Fruit fly (Drosophila melanogaster) whole organism, prepupa: Measurements from ENCODE around the gene CG10874.

ENCODE experiments used
- Blimp-1 ChIP-seq: fragments of 200-800 bp; sonication (Bioruptor generic); optimal IDR thresholded peaks from 3 replicates; lab custom pipeline; 2017; ENCODE audit warnings: missing biosample characterization, missing genetic modification characterization, mild to moderate bottlenecking, moderate library complexity, missing genetic modification reagents
- CG10631 ChIP-seq: fragments of 200-800 bp; sonication (Bioruptor generic); optimal IDR thresholded peaks from 2 replicates; lab custom pipeline; 2016; ENCODE audit warnings: missing biosample characterization, missing genetic modification characterization
- CG10669 ChIP-seq: fragments of 200-800 bp; sonication (Bioruptor generic); optimal IDR thresholded peaks from 3 replicates; lab custom pipeline; 2018; ENCODE audit warnings: missing biosample characterization, mild to moderate bottlenecking, missing genetic modification characterization, moderate library complexity
- CG11294 ChIP-seq: fragments of 200-800 bp; sonication (Bioruptor generic); IDR thresholded peaks from 2 replicates; pipeline ENCODE4 v1.3.6; 2022; ENCODE audit warnings: missing biosample characterization, missing genetic modification characterization
- CG11902 ChIP-seq: fragments of 200-800 bp; sonication (Bioruptor generic); optimal IDR thresholded peaks from 3 replicates; lab custom pipeline; 2016; ENCODE audit warnings: missing biosample characterization, missing genetic modification characterization
- CG15336 ChIP-seq: fragments of 200-800 bp; sonication (Bioruptor generic); IDR thresholded peaks from 2 replicates; pipeline ENCODE4 v1.3.6; 2022; ENCODE audit warnings: missing biosample characterization, missing genetic modification characterization
- CG16779 ChIP-seq: fragments of 200-800 bp; sonication (Bioruptor generic); optimal IDR thresholded peaks from 3 replicates; lab custom pipeline; 2017; ENCODE audit warnings: missing biosample characterization, mild to moderate bottlenecking, missing genetic modification characterization
- CG3032 ChIP-seq: fragments of 200-800 bp; optimal IDR thresholded peaks from 2 replicates; lab custom pipeline; 2019; ENCODE audit warnings: missing biosample characterization, mild to moderate bottlenecking, missing genetic modification characterization, moderate library complexity
- CG34406 ChIP-seq: fragments of 200-800 bp; sonication (Bioruptor generic); optimal IDR thresholded peaks from 3 replicates; lab custom pipeline; 2016; ENCODE audit warnings: missing biosample characterization, missing genetic modification characterization
- CG3919 ChIP-seq: fragments of 200-800 bp; sonication (Bioruptor generic); optimal IDR thresholded peaks from 3 replicates; lab custom pipeline; 2016; ENCODE audit warnings: missing biosample characterization, missing genetic modification characterization
- CG4318 ChIP-seq: fragments of 200-800 bp; sonication (Bioruptor generic); optimal IDR thresholded peaks from 3 replicates; lab custom pipeline; 2017; ENCODE audit warnings: missing biosample characterization, mild to moderate bottlenecking, missing genetic modification characterization
- CG6163 ChIP-seq: fragments of 200-800 bp; sonication (Bioruptor generic); IDR thresholded peaks from 3 replicates; pipeline ENCODE4 v1.3.6; 2022; ENCODE audit warnings: missing biosample characterization, missing genetic modification characterization
- CG6276 ChIP-seq: fragments of 200-800 bp; sonication (Bioruptor generic); optimal IDR thresholded peaks from 2 replicates; lab custom pipeline; 2017; ENCODE audit warnings: missing biosample characterization, mild to moderate bottlenecking, missing genetic modification characterization
- CG6792 ChIP-seq: fragments of 200-800 bp; sonication (Bioruptor generic); optimal IDR thresholded peaks from 3 replicates; lab custom pipeline; 2016; ENCODE audit warnings: missing biosample characterization, missing genetic modification characterization
- CG6808 ChIP-seq: fragments of 200-800 bp; sonication (Bioruptor generic); optimal IDR thresholded peaks from 3 replicates; lab custom pipeline; 2017; ENCODE audit warnings: missing biosample characterization, missing genetic modification characterization, mild to moderate bottlenecking, moderate library complexity, missing genetic modification reagents
- CG7368 ChIP-seq: fragments of 200-800 bp; sonication (Bioruptor generic); optimal IDR thresholded peaks from 3 replicates; lab custom pipeline; 2016; ENCODE audit warnings: missing biosample characterization, missing genetic modification characterization
- CG8119 ChIP-seq: fragments of 200-800 bp; sonication (Bioruptor generic); IDR thresholded peaks from 3 replicates; pipeline ENCODE4 v1.3.6; 2022; ENCODE audit warnings: missing biosample characterization, missing genetic modification characterization
- CG8632 ChIP-seq: fragments of 200-800 bp; sonication (Bioruptor generic); optimal IDR thresholded peaks from 3 replicates; lab custom pipeline; 2016; ENCODE audit warnings: missing biosample characterization, missing genetic modification characterization
- CG9139 ChIP-seq: fragments of 200-800 bp; sonication (Bioruptor generic); optimal IDR thresholded peaks from 3 replicates; lab custom pipeline; 2017; ENCODE audit warnings: missing biosample characterization, mild to moderate bottlenecking, missing genetic modification characterization
- Eip75B ChIP-seq: fragments of 200-800 bp; sonication (Bioruptor generic); optimal IDR thresholded peaks from 3 replicates; lab custom pipeline; 2016; ENCODE audit warnings: missing biosample characterization, missing genetic modification characterization
- Eip78C ChIP-seq: fragments of 200-800 bp; sonication (Bioruptor generic); peaks from one replicate; lab custom pipeline; 2016; ENCODE audit warnings: missing biosample characterization, missing genetic modification characterization
- Ets21C ChIP-seq: fragments of 200-800 bp; sonication (Bioruptor generic); optimal IDR thresholded peaks from 3 replicates; lab custom pipeline; 2016; ENCODE audit warnings: missing biosample characterization, missing genetic modification characterization
- Ets96B ChIP-seq: fragments of 200-800 bp; optimal IDR thresholded peaks from 2 replicates; lab custom pipeline; 2019; ENCODE audit warnings: missing biosample characterization, mild to moderate bottlenecking, missing genetic modification characterization, moderate library complexity
- Hr38 ChIP-seq: sonication (Bioruptor generic); optimal IDR thresholded peaks from 2 replicates; lab custom pipeline; 2016; ENCODE audit warnings: missing biosample characterization, missing genetic modification characterization
- Hr39 ChIP-seq: fragments of 200-800 bp; sonication (Bioruptor generic); optimal IDR thresholded peaks from 2 replicates; lab custom pipeline; 2016; ENCODE audit warnings: missing biosample characterization, missing genetic modification characterization
- Hr4 ChIP-seq: fragments of 200-800 bp; sonication (Bioruptor generic); optimal IDR thresholded peaks from 3 replicates; lab custom pipeline; 2016; ENCODE audit warnings: missing biosample characterization, missing genetic modification characterization
- Met ChIP-seq: fragments of 200-800 bp; sonication (Bioruptor generic); optimal IDR thresholded peaks from 3 replicates; lab custom pipeline; 2016; ENCODE audit warnings: missing biosample characterization, missing genetic modification characterization
- OdsH ChIP-seq: fragments of 200-800 bp; sonication (Bioruptor generic); optimal IDR thresholded peaks from 3 replicates; lab custom pipeline; 2016; ENCODE audit warnings: missing biosample characterization, missing genetic modification characterization
- Smox ChIP-seq: fragments of 200-800 bp; sonication (Bioruptor generic); optimal IDR thresholded peaks from 3 replicates; lab custom pipeline; 2016; ENCODE audit warnings: missing biosample characterization, missing genetic modification characterization
- Sox102F ChIP-seq: fragments of 200-800 bp; sonication (Bioruptor generic); optimal IDR thresholded peaks from 2 replicates; lab custom pipeline; 2016; ENCODE audit warnings: missing biosample characterization, mild to moderate bottlenecking, missing genetic modification characterization
- Sox14 ChIP-seq: fragments of 200-800 bp; sonication (Bioruptor generic); optimal IDR thresholded peaks from 3 replicates; lab custom pipeline; 2016; ENCODE audit warnings: missing biosample characterization, missing genetic modification characterization
- Sox15 ChIP-seq: fragments of 200-800 bp; sonication (Bioruptor generic); optimal IDR thresholded peaks from 3 replicates; lab custom pipeline; 2016; ENCODE audit warnings: missing biosample characterization, missing genetic modification characterization
- achi ChIP-seq: fragments of 200-800 bp; sonication (Bioruptor generic); optimal IDR thresholded peaks from 3 replicates; lab custom pipeline; 2016; ENCODE audit warnings: missing biosample characterization, missing genetic modification characterization
- acj6 ChIP-seq: fragments of 200-800 bp; sonication (Bioruptor generic); optimal IDR thresholded peaks from 3 replicates; lab custom pipeline; 2016; ENCODE audit warnings: missing biosample characterization, missing genetic modification characterization
- cyc ChIP-seq: fragments of 200-800 bp; sonication (Bioruptor generic); optimal IDR thresholded peaks from 3 replicates; lab custom pipeline; 2016; ENCODE audit warnings: missing biosample characterization, missing genetic modification characterization
- dac ChIP-seq: fragments of 200-800 bp; sonication (Bioruptor generic); optimal IDR thresholded peaks from 2 replicates; lab custom pipeline; 2017; ENCODE audit warnings: missing biosample characterization, mild to moderate bottlenecking, missing genetic modification characterization
- dsx ChIP-seq: fragments of 200-800 bp; optimal IDR thresholded peaks from 3 replicates; lab custom pipeline; 2019; ENCODE audit warnings: missing biosample characterization, mild to moderate bottlenecking, missing genetic modification characterization, moderate library complexity; ENCODE audit not compliant: poor library complexity, severe bottlenecking
- eg ChIP-seq: fragments of 200-800 bp; sonication (Bioruptor generic); IDR thresholded peaks from 3 replicates; pipeline ENCODE4 v1.3.6; 2022; ENCODE audit warnings: missing biosample characterization, missing genetic modification characterization
- fd59A ChIP-seq: fragments of 200-800 bp; sonication (Bioruptor generic); optimal IDR thresholded peaks from 2 replicates; lab custom pipeline; 2017; ENCODE audit warnings: missing biosample characterization, mild to moderate bottlenecking, missing genetic modification characterization, missing genetic modification reagents
- fd85E ChIP-seq: fragments of 200-800 bp; sonication (Bioruptor generic); optimal IDR thresholded peaks from 3 replicates; lab custom pipeline; 2016; ENCODE audit warnings: missing biosample characterization, missing genetic modification characterization
- fkh ChIP-seq: fragments of 200-800 bp; sonication (Bioruptor generic); optimal IDR thresholded peaks from 3 replicates; lab custom pipeline; 2017; ENCODE audit warnings: missing biosample characterization, mild to moderate bottlenecking, missing genetic modification characterization, moderate library complexity
- lz ChIP-seq: fragments of 200-800 bp; sonication (Bioruptor generic); optimal IDR thresholded peaks from 3 replicates; lab custom pipeline; 2016; ENCODE audit warnings: missing biosample characterization, missing genetic modification characterization
- net ChIP-seq: fragments of 200-800 bp; sonication (Bioruptor generic); optimal IDR thresholded peaks from 3 replicates; lab custom pipeline; 2016; ENCODE audit warnings: missing biosample characterization, missing genetic modification characterization
- pdm3 ChIP-seq: fragments of 200-800 bp; sonication (Bioruptor generic); optimal IDR thresholded peaks from 3 replicates; lab custom pipeline; 2016; ENCODE audit warnings: missing biosample characterization, missing genetic modification characterization
- spab ChIP-seq: fragments of 200-800 bp; sonication (Bioruptor generic); optimal IDR thresholded peaks from 2 replicates; lab custom pipeline; 2017; ENCODE audit warnings: missing biosample characterization, mild to moderate bottlenecking, missing genetic modification characterization, missing genetic modification reagents
- svp ChIP-seq: fragments of 200-800 bp; sonication (Bioruptor generic); peaks from one replicate; lab custom pipeline; 2016; ENCODE audit warnings: missing biosample characterization, missing genetic modification characterization
- topi ChIP-seq: fragments of 200-800 bp; sonication (Bioruptor generic); optimal IDR thresholded peaks from 3 replicates; lab custom pipeline; 2016; ENCODE audit warnings: missing biosample characterization, missing genetic modification characterization
- vri ChIP-seq: fragments of 200-800 bp; sonication (Bioruptor generic); optimal IDR thresholded peaks from 3 replicates; lab custom pipeline; 2016; ENCODE audit warnings: missing biosample characterization, mild to moderate bottlenecking, missing genetic modification characterization

CG10874 gene

DNA sequence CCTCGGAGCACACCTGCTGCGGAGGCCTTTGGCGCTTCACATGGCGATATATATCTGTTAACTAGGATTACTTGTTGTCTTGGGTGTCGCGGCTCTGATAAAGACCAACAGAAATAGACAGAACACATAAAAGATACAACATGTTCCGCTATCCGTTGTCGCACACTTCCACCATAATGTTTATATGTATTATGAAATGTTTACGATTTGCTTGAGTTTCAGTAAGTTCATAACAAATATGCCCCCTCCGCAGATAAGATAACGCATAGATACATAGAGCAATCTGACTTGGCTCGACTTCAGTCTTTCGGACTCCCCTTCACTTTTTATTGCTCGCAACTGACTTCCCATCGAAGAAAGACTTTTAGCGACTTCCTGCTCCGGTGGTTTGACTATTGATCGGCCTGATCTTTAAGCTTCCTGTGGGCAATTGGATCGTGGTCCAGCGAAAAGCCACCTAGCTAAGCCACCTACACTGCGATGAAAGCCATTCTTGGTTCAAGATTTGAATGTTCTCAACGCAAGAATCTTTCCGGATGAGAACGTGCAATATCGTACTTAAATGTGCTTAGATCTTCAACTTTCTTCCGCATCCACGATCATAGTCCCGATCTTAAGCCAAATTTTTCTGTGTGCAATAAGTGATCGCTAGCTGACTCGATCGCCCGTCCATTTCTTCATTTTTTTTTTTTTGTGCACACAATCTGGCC lies 23.8 kb downstream of the CG10874 start (continued):
- TF ChIP-seq fd85E (GFP tag; lab: Kevin White, UChicago) = no peak
- peak; percentile 43 for TF ChIP-seq dsx (GFP tag; lab: Kevin White, UChicago)
- TF ChIP-seq OdsH (GFP tag; lab: Kevin White, UChicago) = peak; percentile 44
- TF ChIP-seq achi = peak; percentile 70
- TF ChIP-seq Hr38 (GFP tag; lab: Kevin White, UChicago) = no peak
- TF ChIP-seq lz = peak; percentile 4
- TF ChIP-seq acj6 (GFP tag; lab: Kevin White, UChicago) = peak; percentile 60
- no peak for TF ChIP-seq Hr39 (GFP tag; lab: Kevin White, UChicago)
- TF ChIP-seq CG16779 = no peak
- peak; percentile 93 for TF ChIP-seq fkh (GFP tag; lab: Kevin White, UChicago)
- TF ChIP-seq vri (GFP tag; lab: Kevin White, UChicago) = peak; percentile 69
- peak; percentile 61 for TF ChIP-seq Sox14 (GFP tag; lab: Kevin White, UChicago)
- no peak for TF ChIP-seq Sox15 (GFP tag; lab: Kevin White, UChicago)
- peak; percentile 60 for TF ChIP-seq Eip75B
- no peak for TF ChIP-seq topi (GFP tag; lab: Kevin White, UChicago)
- peak; percentile 47 for TF ChIP-seq svp (GFP tag; lab: Kevin White, UChicago)
- no peak for TF ChIP-seq Smox
- TF ChIP-seq CG6792 (GFP tag; lab: Kevin White, UChicago) = no peak
- peak; percentile 90 for TF ChIP-seq CG6163 (GFP tag; lab: Robert Waterston, UW)
- no peak for TF ChIP-seq CG11902 (GFP tag; lab: Kevin White, UChicago)
- peak; percentile 64 for TF ChIP-seq CG10669 (GFP tag; lab: Kevin White, UChicago)
- no peak for TF ChIP-seq Met (GFP tag; lab: Kevin White, UChicago)
- TF ChIP-seq CG8119 = peak; percentile 47; the same call in 2 of the 3 replicates
- TF ChIP-seq CG8632 (GFP tag; lab: Kevin White, UChicago) = peak; percentile 4
- peak; percentile 83 for TF ChIP-seq CG6276
- TF ChIP-seq CG6808 = peak; percentile 48
- TF ChIP-seq CG10631 (GFP tag; lab: Kevin White, UChicago) = peak; percentile 80
- peak; percentile 13 for TF ChIP-seq CG34406
- TF ChIP-seq CG11294 (GFP tag; lab: Robert Waterston, UW) = peak; percentile 70
- TF ChIP-seq cyc = no peak
- peak; percentile 75 for TF ChIP-seq Ets96B
- peak; percentile 49 for TF ChIP-seq CG7368 (GFP tag; lab: Kevin White, UChicago)

dm6 chr2L:2166958-2167707 lies 25.1 kb downstream of the CG10874 start:
- TF ChIP-seq CG4318 (GFP tag; lab: Kevin White, UChicago) = no peak
- TF ChIP-seq acj6 (GFP tag; lab: Kevin White, UChicago) = no peak
- TF ChIP-seq net (GFP tag; lab: Kevin White, UChicago) = peak; percentile 14
- no peak for TF ChIP-seq Ets21C
- no peak for TF ChIP-seq pdm3 (GFP tag; lab: Kevin White, UChicago)
- 0 out of 3 replicates have a peak, but pooled peaks have one; percentile 7 for TF ChIP-seq CG6163 (GFP tag; lab: Robert Waterston, UW)
- no peak for TF ChIP-seq dsx (GFP tag; lab: Kevin White, UChicago)
- 0 out of 3 replicates have a peak, but pooled peaks have one; percentile 40 for TF ChIP-seq eg (GFP tag; lab: Robert Waterston, UW)
- peak; percentile 17 for TF ChIP-seq CG3032
- no peak for TF ChIP-seq spab (GFP tag; lab: Kevin White, UChicago)
- TF ChIP-seq Blimp-1 = no peak
- TF ChIP-seq Hr4 (GFP tag; lab: Kevin White, UChicago) = no peak
- TF ChIP-seq CG10669 (GFP tag; lab: Kevin White, UChicago) = no peak
- peak; percentile 16; the same call in 1 of the 2 replicates for TF ChIP-seq CG15336
- peak; percentile 49 for TF ChIP-seq Eip78C (GFP tag; lab: Kevin White, UChicago)
- no peak for TF ChIP-seq fd59A
- TF ChIP-seq Sox102F (GFP tag; lab: Kevin White, UChicago) = no peak
- TF ChIP-seq Eip75B = no peak
- peak; percentile 17 for TF ChIP-seq CG3919 (GFP tag; lab: Kevin White, UChicago)
- no peak for TF ChIP-seq fkh (GFP tag; lab: Kevin White, UChicago)
- TF ChIP-seq CG8632 (GFP tag; lab: Kevin White, UChicago) = no peak
- TF ChIP-seq OdsH (GFP tag; lab: Kevin White, UChicago) = no peak
- TF ChIP-seq Hr38 (GFP tag; lab: Kevin White, UChicago) = no peak
- no peak for TF ChIP-seq svp (GFP tag; lab: Kevin White, UChicago)
- TF ChIP-seq CG6792 (GFP tag; lab: Kevin White, UChicago) = no peak
- TF ChIP-seq dac (GFP tag; lab: Kevin White, UChicago) = no peak
- no peak for TF ChIP-seq CG16779
- TF ChIP-seq CG9139 (GFP tag; lab: Kevin White, UChicago) = no peak
